Fruit fly (Drosophila melanogaster) whole organism, wandering third instar larva: ENCODE data around the gene CG31689.

Experiments
- CG32264 ChIP-seq: fragments of 200-800 bp; sonication (Bioruptor generic); optimal IDR thresholded peaks from 2 replicates; lab custom pipeline; 2016; ENCODE audit warnings: missing biosample characterization, missing genetic modification characterization
- CG9705 ChIP-seq: fragments of 200-800 bp; sonication (Bioruptor generic); optimal IDR thresholded peaks from 2 replicates; lab custom pipeline; 2018; ENCODE audit warnings: missing biosample characterization, mild to moderate bottlenecking, missing genetic modification characterization
- Dfd ChIP-seq: fragments of >200 bp; optimal IDR thresholded peaks from 2 replicates; lab custom pipeline; 2017; ENCODE audit warnings: missing biosample characterization, missing genetic modification characterization
- Dif ChIP-seq: fragments of 200-275, 200-300 bp; sonication (Bioruptor generic); optimal IDR thresholded peaks from 2 replicates; lab custom pipeline; 2018; ENCODE audit warnings: missing biosample characterization, missing genetic modification characterization; ENCODE audit not compliant: partially characterized antibody
- GATAd ChIP-seq: sonication (Bioruptor generic); optimal IDR thresholded peaks from 2 replicates; lab custom pipeline; 2016; ENCODE audit warnings: missing biosample characterization, missing genetic modification characterization
- HLH106 ChIP-seq: fragments of 200-800 bp; optimal IDR thresholded peaks from 3 replicates; lab custom pipeline; 2019; ENCODE audit warnings: missing biosample characterization, mild to moderate bottlenecking, missing genetic modification characterization, moderate library complexity
- Hnf4 ChIP-seq: fragments of 200-800 bp; sonication (Bioruptor generic); optimal IDR thresholded peaks from 2 replicates; lab custom pipeline; 2016; ENCODE audit warnings: missing biosample characterization, mild to moderate bottlenecking, missing genetic modification characterization
- Hr78 ChIP-seq: fragments of >200 bp; optimal IDR thresholded peaks from 2 replicates; lab custom pipeline; 2017; ENCODE audit warnings: missing biosample characterization, missing genetic modification characterization
- Hr83 ChIP-seq: fragments of 200-300 bp; sonication (Bioruptor generic); optimal IDR thresholded peaks from 2 replicates; lab custom pipeline; 2016; ENCODE audit warnings: missing biosample characterization, mild to moderate bottlenecking, missing genetic modification characterization, moderate library complexity; ENCODE audit not compliant: poor library complexity, severe bottlenecking
- Jra ChIP-seq: sonication (Bioruptor generic); optimal IDR thresholded peaks from 2 replicates; lab custom pipeline; 2016; ENCODE audit warnings: missing biosample characterization, missing genetic modification characterization
- Myc ChIP-seq: fragments of >200 bp; optimal IDR thresholded peaks from 2 replicates; lab custom pipeline; 2017
- N ChIP-seq: fragments of >200 bp; optimal IDR thresholded peaks from 2 replicates; lab custom pipeline; 2018; ENCODE audit warnings: missing biosample characterization, missing external identifiers, missing genetic modification characterization
- OdsH ChIP-seq: fragments of 200-800 bp; sonication (Bioruptor generic); optimal IDR thresholded peaks from 2 replicates; lab custom pipeline; 2016; ENCODE audit warnings: missing biosample characterization, mild to moderate bottlenecking, missing genetic modification characterization
- Rel ChIP-seq, 2 experiments: fragments of 200-800 bp; sonication (Bioruptor generic) in 1 of 2; optimal IDR thresholded peaks; 2 replicates in 1 of 2; 3 replicates in 1 of 2; lab custom pipeline; 2016 to 2019; ENCODE audit warnings: mild to moderate bottlenecking in 2 of 2, missing biosample characterization in 2 of 2, missing genetic modification characterization in 2 of 2, moderate library complexity in 1 of 2
- Sp1 ChIP-seq: fragments of 200-800 bp; sonication (Bioruptor generic); optimal IDR thresholded peaks from 3 replicates; lab custom pipeline; 2019; ENCODE audit warnings: missing biosample characterization, mild to moderate bottlenecking, missing genetic modification characterization, moderate library complexity
- br ChIP-seq: fragments of 200-800 bp; sonication (Bioruptor generic); optimal IDR thresholded peaks from 2 replicates; lab custom pipeline; 2016; ENCODE audit warnings: missing biosample characterization, missing genetic modification characterization
- dl ChIP-seq, 2 experiments: fragments of 175-275, 200-275 bp in 1 of 2; fragments of 200-275 bp in 1 of 2; sonication (Bioruptor generic); optimal IDR thresholded peaks; lab custom pipeline; 2018; ENCODE audit warnings: mild to moderate bottlenecking in 2 of 2, missing biosample characterization in 2 of 2, missing genetic modification characterization in 2 of 2, moderate library complexity in 2 of 2; ENCODE audit not compliant: partially characterized antibody in 2 of 2, insufficient read depth in 1 of 2
- dmrt93B ChIP-seq: fragments of 200-800 bp; sonication (Bioruptor generic); optimal IDR thresholded peaks from 2 replicates; lab custom pipeline; 2018; ENCODE audit warnings: missing biosample characterization, mild to moderate bottlenecking, missing genetic modification characterization
- dsf ChIP-seq: sonication (Bioruptor generic); optimal IDR thresholded peaks from 2 replicates; lab custom pipeline; 2016; ENCODE audit warnings: missing biosample characterization, missing genetic modification characterization, borderline replicate concordance
- foxo ChIP-seq, 2 experiments: fragments of 200-800 bp; sonication (Bioruptor generic); optimal IDR thresholded peaks; 2 replicates in 1 of 2; 3 replicates in 1 of 2; lab custom pipeline; 2016 to 2017; ENCODE audit warnings: missing biosample characterization in 2 of 2, missing genetic modification characterization in 2 of 2
- fru ChIP-seq: fragments of 200-800 bp; sonication (Bioruptor generic); optimal IDR thresholded peaks from 3 replicates; lab custom pipeline; 2016; ENCODE audit warnings: missing biosample characterization, mild to moderate bottlenecking, missing genetic modification characterization
- h ChIP-seq: fragments of 200-800 bp; sonication (Bioruptor generic); optimal IDR thresholded peaks from 3 replicates; lab custom pipeline; 2016; ENCODE audit warnings: missing biosample characterization, mild to moderate bottlenecking, missing genetic modification characterization
- pan ChIP-seq: fragments of >200 bp; optimal IDR thresholded peaks from 2 replicates; lab custom pipeline; 2017
- psq ChIP-seq: fragments of 200-800 bp; sonication (Bioruptor generic); optimal IDR thresholded peaks from 3 replicates; lab custom pipeline; 2017; ENCODE audit warnings: missing biosample characterization, mild to moderate bottlenecking, missing genetic modification characterization, moderate library complexity
- rgr ChIP-seq: fragments of 200-800 bp; sonication (Bioruptor generic); optimal IDR thresholded peaks from 3 replicates; lab custom pipeline; 2016; ENCODE audit warnings: missing biosample characterization, mild to moderate bottlenecking, missing genetic modification characterization
- sv ChIP-seq: fragments of 200-800 bp; sonication (Bioruptor generic); optimal IDR thresholded peaks from 3 replicates; lab custom pipeline; 2016; ENCODE audit warnings: missing biosample characterization, missing genetic modification characterization
- tai ChIP-seq: sonication (Bioruptor generic); optimal IDR thresholded peaks from 2 replicates; lab custom pipeline; 2016; ENCODE audit warnings: missing biosample characterization, missing genetic modification characterization
- usp ChIP-seq: fragments of >200 bp; optimal IDR thresholded peaks from 2 replicates; lab custom pipeline; 2017; ENCODE audit warnings: missing biosample characterization, missing genetic modification characterization
- woc ChIP-seq: sonication (Bioruptor generic); optimal IDR thresholded peaks from 2 replicates; lab custom pipeline; 2016; ENCODE audit warnings: missing biosample characterization, mild to moderate bottlenecking, missing genetic modification characterization

The CG31689 gene

DNA sequence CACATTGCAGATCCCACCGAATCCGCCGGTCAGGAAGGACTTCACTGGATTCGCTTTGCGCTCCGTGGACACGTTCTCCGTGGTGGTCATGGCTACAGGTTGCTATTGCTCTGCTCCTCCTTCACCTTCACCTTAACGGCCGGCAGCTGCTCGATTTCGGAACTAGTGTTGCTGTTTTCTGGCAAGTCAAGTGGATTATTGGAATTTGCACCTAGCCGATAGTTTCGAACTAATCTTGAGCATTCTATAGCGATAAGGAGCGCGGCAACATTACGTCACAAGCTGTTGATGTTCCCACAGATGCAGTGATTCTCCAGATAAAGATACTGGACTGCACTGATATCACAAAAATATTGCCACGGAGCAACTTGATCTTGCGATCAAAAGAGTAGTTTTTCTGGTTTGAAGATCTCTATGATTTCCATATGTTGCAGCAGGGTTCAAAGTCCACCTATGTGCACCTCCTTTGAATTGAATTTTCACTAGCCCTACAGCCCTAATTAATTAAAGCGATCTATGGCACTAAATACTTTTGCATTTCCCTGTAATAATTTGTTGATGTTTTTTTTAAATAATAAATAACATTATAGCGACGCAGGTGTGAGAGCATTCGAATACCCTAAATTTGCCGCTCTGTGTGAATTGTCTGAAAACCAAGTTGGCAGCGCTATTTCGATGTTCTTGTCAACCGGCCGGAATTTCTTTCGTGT, 44.2 kb downstream of the CG31689 start, which contains the start of the genes colt and HINT1:
TSS of gene colt (minus strand) at position 594 of the 710 bp plus-strand sequence.
TSS of gene HINT1 (plus strand) at position 660 of the 710 bp plus-strand sequence.
- TF ChIP-seq foxo (GFP tag; optimal IDR thresholded peaks at IDR 0.05; lab: Kevin White, UChicago) (no peak), Hnf4 (GFP tag; lab: Kevin White, UChicago) (peak; percentile 94), sv (GFP tag; lab: Kevin White, UChicago) (no peak), GATAd (GFP tag; lab: Kevin White, UChicago) (no peak), Dif (GFP tag; lab: Kevin White, UChicago) (no peak), Jra (GFP tag; lab: Kevin White, UChicago) (no peak), dmrt93B (GFP tag; lab: Kevin White, UChicago) (no peak), Sp1 (GFP tag; lab: Kevin White, UChicago) (peak; percentile 57), pan (no peak), h (GFP tag; lab: Kevin White, UChicago) (peak; percentile 12), Hr78 (no peak), fru (GFP tag; lab: Kevin White, UChicago) (no peak), Rel (GFP tag; optimal IDR thresholded peaks at IDR 0.05; lab: Kevin White, UChicago) (no peak), Rel (tag; optimal IDR thresholded peaks at IDR 0.05; lab: Kevin White, UChicago) (peak; percentile 53), woc (GFP tag; lab: Kevin White, UChicago) (no peak), HLH106 (tag; lab: Kevin White, UChicago) (peak; percentile 4), usp (no peak), br (GFP tag; lab: Kevin White, UChicago) (peak; percentile 33), Myc (no peak), psq (GFP tag; lab: Kevin White, UChicago) (no peak), rgr (GFP tag; lab: Kevin White, UChicago) (no peak)

DNA sequence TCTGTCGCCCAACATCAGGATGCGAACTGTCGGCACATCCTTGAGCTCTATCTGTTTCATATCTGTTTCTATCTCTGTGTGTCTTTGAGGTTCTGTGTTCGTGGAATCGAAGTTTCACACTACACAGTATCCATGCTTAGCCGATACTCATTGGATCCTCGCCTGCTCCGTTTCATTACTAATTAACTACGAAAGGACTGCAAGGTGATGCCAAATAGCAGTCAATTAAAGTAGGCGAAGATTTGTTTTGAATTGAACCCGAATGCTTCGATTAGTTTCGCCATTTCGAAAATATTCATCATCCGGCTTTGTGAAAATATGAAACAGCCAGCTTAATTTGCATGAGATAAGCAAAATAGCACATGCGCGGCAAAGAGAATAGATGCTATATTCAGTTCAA, 46.2 kb downstream of the CG31689 start, which contains the start of gene CG15399:
TSS of gene CG15399 (minus strand) at position 101 of the 400 bp plus-strand sequence.
- TF ChIP-seq Dfd (GFP tag; lab: Kevin White, UChicago) (no peak), Hr78 (no peak), foxo (GFP tag; optimal IDR thresholded peaks at IDR 0.05; lab: Kevin White, UChicago) (no peak), Sp1 (GFP tag; lab: Kevin White, UChicago) (no peak), CG9705 (GFP tag; lab: Kevin White, UChicago) (no peak), dl (GFP tag; optimal IDR thresholded peaks at IDR 0.05; lab: Kevin White, UChicago; ENCODE audit: insufficient read depth in 1 of 2, partially characterized antibody in 2 of 2) (no peak), h (GFP tag; lab: Kevin White, UChicago) (no peak), Hnf4 (GFP tag; lab: Kevin White, UChicago) (no peak), tai (GFP tag; lab: Kevin White, UChicago) (no peak), dmrt93B (GFP tag; lab: Kevin White, UChicago) (no peak), HLH106 (tag; lab: Kevin White, UChicago) (no peak)

DNA sequence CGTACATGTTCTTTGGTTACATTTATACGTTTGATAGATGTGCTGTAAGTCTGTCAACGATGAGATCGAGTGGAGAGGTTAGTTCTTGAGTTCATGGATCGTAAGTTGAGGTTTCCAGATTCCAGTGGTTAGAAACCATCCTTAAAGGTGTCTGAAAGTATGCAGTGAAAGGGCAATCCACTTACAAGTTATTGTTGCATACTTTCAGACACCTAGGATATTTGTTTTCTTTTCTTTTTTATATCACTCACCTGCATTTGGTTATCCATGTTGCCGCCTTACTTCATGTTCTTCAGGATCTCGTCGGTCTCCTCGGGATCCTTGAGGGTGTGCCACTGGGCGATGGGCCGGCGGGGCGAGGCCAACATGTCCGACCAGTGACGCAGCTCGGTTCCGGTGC, 57.3 kb downstream of the CG31689 start:
- TF ChIP-seq woc (GFP tag; lab: Kevin White, UChicago) (no peak), N (GFP tag; lab: Kevin White, UChicago) (no peak), HLH106 (tag; lab: Kevin White, UChicago) (no peak), h (GFP tag; lab: Kevin White, UChicago) (no peak), GATAd (GFP tag; lab: Kevin White, UChicago) (no peak), CG32264 (no peak), Hr83 (GFP tag; lab: Kevin White, UChicago) (no peak), sv (GFP tag; lab: Kevin White, UChicago) (no peak), pan (no peak), dsf (GFP tag; lab: Kevin White, UChicago) (no peak), tai (GFP tag; lab: Kevin White, UChicago) (no peak), dl (GFP tag; optimal IDR thresholded peaks at IDR 0.05; lab: Kevin White, UChicago; ENCODE audit: insufficient read depth in 1 of 2, partially characterized antibody in 2 of 2) (no peak), OdsH (no peak)
